Fruit fly (Drosophila melanogaster): ENCODE results near the gene Det.

Det gene

DNA sequence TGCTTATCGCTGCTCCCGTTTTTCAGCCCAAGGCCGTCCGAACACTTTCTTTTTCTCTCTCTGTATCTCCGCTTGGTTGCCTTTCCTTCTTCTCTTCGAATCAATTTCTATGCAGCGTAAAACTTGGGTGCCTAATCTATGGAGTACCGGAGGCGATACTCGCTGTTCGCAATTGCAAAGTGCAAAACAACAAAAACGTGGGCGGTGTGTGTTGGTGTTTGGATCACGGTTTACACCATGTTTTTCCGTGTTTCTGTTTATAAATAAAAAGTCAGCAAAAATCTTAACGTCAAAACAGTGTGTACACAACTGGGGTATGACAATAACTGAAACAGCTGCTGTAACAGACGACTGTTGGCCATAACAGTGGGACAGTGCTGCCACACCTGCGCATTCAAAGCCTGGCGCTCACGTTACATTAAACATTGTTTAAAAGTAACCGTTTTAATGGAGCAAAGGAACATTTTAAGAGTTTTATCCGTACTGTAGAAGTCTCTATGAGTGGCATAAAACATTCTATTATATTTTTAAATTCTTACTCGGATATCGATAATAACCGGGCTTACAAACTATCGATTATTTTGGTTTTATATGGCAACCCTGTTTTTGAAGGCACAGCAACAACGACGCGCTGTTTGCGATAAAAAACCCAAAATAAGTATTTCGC, at the start of gene Det, which contains the start of gene m-cup:
Det (plus strand) TSS at position 588 of the 667 bp plus-strand sequence.
m-cup (minus strand) TSS at position 333 of the 667 bp plus-strand sequence.
- TF ChIP-seq ovo (GFP tag; optimal IDR thresholded peaks at IDR 0.05) (no peak), CG14711 (tag; optimal IDR thresholded peaks at IDR 0.05) (peak; percentile 89), tj (GFP tag; optimal IDR thresholded peaks at IDR 0.05) (peak; percentile 89), CG1620 (GFP tag; optimal IDR thresholded peaks at IDR 0.05) (peak; percentile 62), Hr96 (GFP tag; optimal IDR thresholded peaks at IDR 0.05) (peak; percentile 46), CG7101 (tag; optimal IDR thresholded peaks at IDR 0.05) (no peak), CG11617 (GFP tag; optimal IDR thresholded peaks at IDR 0.05) (no peak), Mnt (GFP tag; optimal IDR thresholded peaks at IDR 0.05) (peak; percentile 24), cnc (optimal IDR thresholded peaks at IDR 0.05) (no peak), Crg-1 (GFP tag; optimal IDR thresholded peaks at IDR 0.05) (no peak), CG5204 (GFP tag; optimal IDR thresholded peaks at IDR 0.05) (peak; percentile 56), cic (GFP tag; optimal IDR thresholded peaks at IDR 0.05) (no peak), Clk (GFP tag; optimal IDR thresholded peaks at IDR 0.05) (no peak), toe (GFP tag; optimal IDR thresholded peaks at IDR 0.05) (peak; percentile 54), bab1 (GFP tag; optimal IDR thresholded peaks at IDR 0.05) (peak; percentile 75), CG7045 (GFP tag; optimal IDR thresholded peaks at IDR 0.05) (no peak), pad (GFP tag; optimal IDR thresholded peaks at IDR 0.05) (peak; percentile 25), CG33017 (tag; optimal IDR thresholded peaks at IDR 0.05) (no peak), kay (GFP tag; ENCODE audit: borderline replicate concordance) (peak; percentile 17), CG12768 (GFP tag; optimal IDR thresholded peaks at IDR 0.05) (no peak)

DNA sequence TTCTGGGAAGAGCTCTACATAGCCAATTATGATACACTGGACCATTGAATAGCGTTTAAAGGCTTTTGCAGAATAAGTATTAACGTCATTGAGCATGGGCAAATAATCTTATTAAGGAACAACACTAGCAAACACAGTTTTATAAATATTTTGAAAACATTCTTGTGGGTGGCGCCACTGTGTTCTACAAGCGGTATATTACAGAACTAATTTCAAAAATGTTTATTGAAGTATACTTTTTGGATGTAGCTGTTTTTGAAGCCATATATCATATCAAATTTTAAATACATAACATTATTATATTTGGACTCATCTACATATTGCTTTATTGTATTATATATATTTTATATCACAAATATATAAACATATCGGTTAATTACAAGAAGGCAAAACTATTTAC, 40.6 kb upstream of the Det start:
- TF ChIP-seq Crg-1 (GFP tag; optimal IDR thresholded peaks at IDR 0.05) (no peak), bab1 (GFP tag; optimal IDR thresholded peaks at IDR 0.05) (no peak), pad (GFP tag; optimal IDR thresholded peaks at IDR 0.05) (no peak)

DNA sequence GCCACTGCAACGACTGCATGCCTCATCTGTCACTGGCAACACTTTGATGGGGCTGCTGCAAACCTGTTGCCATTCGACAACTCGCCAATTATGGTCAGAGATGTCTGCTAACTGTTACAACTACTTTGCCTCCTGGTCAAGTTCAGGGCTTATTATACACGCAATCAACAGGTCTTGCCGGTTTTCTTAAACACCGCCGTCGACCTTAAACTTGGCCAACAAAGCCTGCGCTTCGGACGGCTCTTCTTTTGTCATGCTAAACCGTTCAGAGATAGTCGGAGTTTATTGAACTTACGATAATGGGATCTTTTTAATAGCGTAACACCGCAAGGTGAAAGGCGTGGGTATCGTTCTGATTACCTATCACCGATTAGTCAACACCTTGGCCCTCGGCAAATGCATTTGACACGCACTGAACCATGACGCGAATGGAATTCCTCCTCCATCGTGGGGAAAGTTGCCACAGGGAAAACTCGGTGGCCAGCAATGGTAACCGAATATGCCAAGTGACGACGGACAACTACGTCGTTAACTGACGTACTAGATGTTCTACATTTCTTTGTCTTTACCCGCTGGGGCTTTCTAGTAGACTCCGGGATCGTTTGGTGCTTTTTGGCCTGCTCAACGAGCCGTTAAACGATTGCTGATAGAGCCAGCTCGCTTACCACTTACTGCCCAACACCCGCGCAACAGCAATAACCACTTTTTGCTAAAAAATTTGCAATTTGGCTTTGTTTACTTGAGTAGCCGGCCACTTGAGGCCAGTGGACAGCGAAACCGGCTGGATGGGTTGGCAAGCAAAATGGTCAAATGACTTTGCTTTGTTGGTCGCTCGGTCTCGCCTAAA, 38.4 kb upstream of the Det start:
- TF ChIP-seq pad (GFP tag; optimal IDR thresholded peaks at IDR 0.05) = no peak
- no peak for TF ChIP-seq CG33017 (tag; optimal IDR thresholded peaks at IDR 0.05)
- no peak for TF ChIP-seq cic (GFP tag; optimal IDR thresholded peaks at IDR 0.05)
- no peak for TF ChIP-seq kay (GFP tag; ENCODE audit: borderline replicate concordance)
- TF ChIP-seq toe (GFP tag; optimal IDR thresholded peaks at IDR 0.05) = no peak
- TF ChIP-seq ovo (GFP tag; optimal IDR thresholded peaks at IDR 0.05) = no peak
- no peak for TF ChIP-seq Hr96 (GFP tag; optimal IDR thresholded peaks at IDR 0.05)
- TF ChIP-seq Clk (GFP tag; optimal IDR thresholded peaks at IDR 0.05) = no peak
- no peak for TF ChIP-seq CG12768 (GFP tag; optimal IDR thresholded peaks at IDR 0.05)
- no peak for TF ChIP-seq CG7045 (GFP tag; optimal IDR thresholded peaks at IDR 0.05)
- no peak for TF ChIP-seq CG14711 (tag; optimal IDR thresholded peaks at IDR 0.05)
- no peak for TF ChIP-seq Mnt (GFP tag; optimal IDR thresholded peaks at IDR 0.05)
- TF ChIP-seq CG5204 (GFP tag; optimal IDR thresholded peaks at IDR 0.05) = no peak
- no peak for TF ChIP-seq bab1 (GFP tag; optimal IDR thresholded peaks at IDR 0.05)
- no peak for TF ChIP-seq cnc (optimal IDR thresholded peaks at IDR 0.05)
- TF ChIP-seq tj (GFP tag; optimal IDR thresholded peaks at IDR 0.05) = no peak
- no peak for TF ChIP-seq Crg-1 (GFP tag; optimal IDR thresholded peaks at IDR 0.05)
- TF ChIP-seq CG11617 (GFP tag; optimal IDR thresholded peaks at IDR 0.05) = no peak

DNA sequence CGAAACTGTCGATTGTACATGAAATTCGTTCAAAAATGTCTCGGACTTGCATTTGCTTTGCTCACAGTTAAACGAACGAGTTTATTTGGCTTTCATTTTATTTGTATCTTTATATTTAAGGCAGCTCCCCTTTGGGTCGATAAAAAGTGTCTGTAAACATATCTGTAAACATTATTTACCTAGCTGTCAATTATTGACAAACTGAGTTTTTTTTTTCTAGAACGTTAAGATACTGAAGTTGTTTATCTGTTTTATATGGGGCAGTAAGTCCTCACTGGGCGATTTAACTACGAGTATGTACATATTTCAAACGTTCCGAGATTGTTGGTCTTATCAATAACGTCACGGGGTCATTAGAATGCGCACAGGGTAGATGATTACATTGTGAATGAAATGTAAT, 33.8 kb upstream of the Det start:
- TF ChIP-seq Crg-1 (GFP tag; optimal IDR thresholded peaks at IDR 0.05) = peak; percentile 68
- TF ChIP-seq CG11617 (GFP tag; optimal IDR thresholded peaks at IDR 0.05) = peak; percentile 17
- TF ChIP-seq tj (GFP tag; optimal IDR thresholded peaks at IDR 0.05) = peak; percentile 88
- no peak for TF ChIP-seq kay (GFP tag; ENCODE audit: borderline replicate concordance)
- TF ChIP-seq CG33017 (tag; optimal IDR thresholded peaks at IDR 0.05) = peak; percentile 47
- TF ChIP-seq CG7101 (tag; optimal IDR thresholded peaks at IDR 0.05) = peak; percentile 38
- no peak for TF ChIP-seq bab1 (GFP tag; optimal IDR thresholded peaks at IDR 0.05)
- TF ChIP-seq cic (GFP tag; optimal IDR thresholded peaks at IDR 0.05) = peak; percentile 53
- peak; percentile 8 for TF ChIP-seq CG7045 (GFP tag; optimal IDR thresholded peaks at IDR 0.05)
- TF ChIP-seq ovo (GFP tag; optimal IDR thresholded peaks at IDR 0.05) = peak; percentile 58
- no peak for TF ChIP-seq CG12768 (GFP tag; optimal IDR thresholded peaks at IDR 0.05)

DNA sequence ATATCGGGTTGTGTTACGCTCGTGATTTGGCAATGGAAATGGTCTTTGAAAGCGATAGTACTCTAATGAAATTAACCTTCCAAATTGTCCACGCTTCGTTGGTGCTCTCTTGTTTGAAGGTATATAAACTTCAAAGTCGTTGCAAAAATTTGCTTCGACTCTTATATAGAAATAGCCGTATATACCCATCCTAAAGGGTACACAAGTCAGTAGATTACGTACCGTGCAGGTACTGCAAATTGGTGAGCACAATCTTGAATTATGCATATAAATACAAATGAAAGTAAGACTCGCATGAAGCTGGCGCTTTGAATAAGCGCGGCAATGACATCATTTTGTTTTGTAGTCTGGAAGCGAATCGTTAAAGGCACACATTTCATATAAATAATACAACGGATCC, 33.2 kb upstream of the Det start:
- TF ChIP-seq CG1620 (GFP tag; optimal IDR thresholded peaks at IDR 0.05) (no peak), toe (GFP tag; optimal IDR thresholded peaks at IDR 0.05) (no peak), Mnt (GFP tag; optimal IDR thresholded peaks at IDR 0.05) (no peak), bab1 (GFP tag; optimal IDR thresholded peaks at IDR 0.05) (no peak), CG5204 (GFP tag; optimal IDR thresholded peaks at IDR 0.05) (no peak), CG14711 (tag; optimal IDR thresholded peaks at IDR 0.05) (peak; percentile 43), CG11617 (GFP tag; optimal IDR thresholded peaks at IDR 0.05) (no peak), pad (GFP tag; optimal IDR thresholded peaks at IDR 0.05) (no peak), Hr96 (GFP tag; optimal IDR thresholded peaks at IDR 0.05) (no peak), CG12768 (GFP tag; optimal IDR thresholded peaks at IDR 0.05) (peak; percentile 30), cic (GFP tag; optimal IDR thresholded peaks at IDR 0.05) (no peak), kay (GFP tag; ENCODE audit: borderline replicate concordance) (peak; percentile 90), Crg-1 (GFP tag; optimal IDR thresholded peaks at IDR 0.05) (no peak), ovo (GFP tag; optimal IDR thresholded peaks at IDR 0.05) (no peak), CG7045 (GFP tag; optimal IDR thresholded peaks at IDR 0.05) (no peak), Clk (GFP tag; optimal IDR thresholded peaks at IDR 0.05) (no peak), CG33017 (tag; optimal IDR thresholded peaks at IDR 0.05) (no peak), tj (GFP tag; optimal IDR thresholded peaks at IDR 0.05) (no peak), CG7101 (tag; optimal IDR thresholded peaks at IDR 0.05) (peak; percentile 19), cnc (optimal IDR thresholded peaks at IDR 0.05) (no peak)
